Worm (Caenorhabditis elegans) whole organism, L2 larva: ENCODE measurements around the gene Y69H2.3.

ENCODE experiments used
- R02D3.7 ChIP-seq: fragments of 150-350 bp; optimal IDR thresholded peaks from 2 replicates; lab custom pipeline; 2014; ENCODE audit warnings: missing biosample characterization, missing genetic modification characterization
- Y55F3AM.14 ChIP-seq: fragments of 200-800 bp; sonication (Bioruptor generic); optimal IDR thresholded peaks from 2 replicates; lab custom pipeline; 2018; ENCODE audit warnings: mild to moderate bottlenecking, missing genetic modification characterization, missing compliant biosample characterization
- ZK546.5 ChIP-seq: sonication (generic microtip); optimal IDR thresholded peaks from 2 replicates; lab custom pipeline; 2017; ENCODE audit warnings: missing biosample characterization, missing genetic modification characterization
- alr-1 ChIP-seq: fragments of 150-350 bp; optimal IDR thresholded peaks from 2 replicates; lab custom pipeline; 2014; ENCODE audit warnings: missing biosample characterization, missing genetic modification characterization
- aly-2 ChIP-seq: fragments of 150-350 bp; optimal IDR thresholded peaks from 2 replicates; lab custom pipeline; 2014; ENCODE audit warnings: missing biosample characterization, missing genetic modification characterization
- ama-1 ChIP-seq: fragments of 150-350 bp; optimal IDR thresholded peaks from 2 replicates; lab custom pipeline; 2018; ENCODE audit warnings: inconsistent platforms
- ceh-16 ChIP-seq: fragments of 150-350 bp; optimal IDR thresholded peaks from 2 replicates; lab custom pipeline; 2014; ENCODE audit warnings: missing biosample characterization, missing genetic modification characterization
- ceh-82 ChIP-seq: fragments of 150-350 bp; optimal IDR thresholded peaks from 2 replicates; lab custom pipeline; 2014; ENCODE audit warnings: missing biosample characterization, missing genetic modification characterization
- crh-2 ChIP-seq: sonication (generic microtip); optimal IDR thresholded peaks from 2 replicates; lab custom pipeline; 2017; ENCODE audit warnings: missing biosample characterization, missing genetic modification characterization
- dmd-4 ChIP-seq: sonication (generic microtip); optimal IDR thresholded peaks from 2 replicates; lab custom pipeline; 2017; ENCODE audit warnings: missing biosample characterization, missing genetic modification characterization
- elt-1 ChIP-seq: fragments of 150-350 bp; optimal IDR thresholded peaks from 2 replicates; lab custom pipeline; 2014; ENCODE audit warnings: missing biosample characterization, missing genetic modification characterization
- elt-3 ChIP-seq: sonication (generic microtip); optimal IDR thresholded peaks from 2 replicates; lab custom pipeline; 2017; ENCODE audit warnings: missing biosample characterization, missing genetic modification characterization
- fos-1 ChIP-seq: fragments of 150-350 bp; optimal IDR thresholded peaks from 2 replicates; lab custom pipeline; 2014; ENCODE audit warnings: missing biosample characterization, missing genetic modification characterization
- gmeb-1 ChIP-seq: fragments of 150-350 bp; optimal IDR thresholded peaks from 2 replicates; lab custom pipeline; 2014; ENCODE audit warnings: missing biosample characterization, missing genetic modification characterization
- lin-11 ChIP-seq: fragments of 150-350 bp; sonication (generic microtip); optimal IDR thresholded peaks from 2 replicates; lab custom pipeline; 2014; ENCODE audit warnings: missing biosample characterization, missing genetic modification characterization, inconsistent platforms, mixed read lengths
- lin-39 ChIP-seq: fragments of 150-350 bp; optimal IDR thresholded peaks from 2 replicates; lab custom pipeline; 2014; ENCODE audit warnings: missing biosample characterization, missing genetic modification reagents, missing genetic modification characterization
- lsy-2 ChIP-seq, 2 experiments: fragments of 150-350 bp in 1 of 2; sonication (generic microtip) in 1 of 2; optimal IDR thresholded peaks; 2 replicates each; lab custom pipeline; 2014 to 2017; ENCODE audit warnings: missing biosample characterization in 2 of 2, missing genetic modification characterization in 2 of 2
- mab-5 ChIP-seq: fragments of 150-350 bp; optimal IDR thresholded peaks from 2 replicates; lab custom pipeline; 2014; ENCODE audit warnings: missing biosample characterization, missing genetic modification characterization
- mbf-1 ChIP-seq: sonication (generic microtip); optimal IDR thresholded peaks from 2 replicates; lab custom pipeline; 2017; ENCODE audit warnings: missing biosample characterization, missing genetic modification characterization
- nhr-10 ChIP-seq: sonication (generic microtip); optimal IDR thresholded peaks from 2 replicates; lab custom pipeline; 2017; ENCODE audit warnings: missing biosample characterization, missing genetic modification characterization
- nhr-11 ChIP-seq: fragments of 150-350 bp; optimal IDR thresholded peaks from 2 replicates; lab custom pipeline; 2014; ENCODE audit warnings: missing biosample characterization, missing genetic modification characterization
- nhr-12 ChIP-seq: fragments of 150-350 bp; optimal IDR thresholded peaks from 2 replicates; lab custom pipeline; 2014; ENCODE audit warnings: missing biosample characterization, missing genetic modification characterization
- nhr-129 ChIP-seq: fragments of 150-350 bp; optimal IDR thresholded peaks from 2 replicates; lab custom pipeline; 2014; ENCODE audit warnings: missing biosample characterization, missing genetic modification characterization
- nhr-21 ChIP-seq: fragments of 150-350 bp; optimal IDR thresholded peaks from 2 replicates; lab custom pipeline; 2014; ENCODE audit warnings: missing biosample characterization, missing genetic modification characterization
- nhr-23 ChIP-seq: fragments of 150-350 bp; optimal IDR thresholded peaks from 2 replicates; lab custom pipeline; 2014; ENCODE audit warnings: missing biosample characterization, missing genetic modification reagents, missing genetic modification characterization
- nhr-237 ChIP-seq: fragments of 150-350 bp; optimal IDR thresholded peaks from 2 replicates; lab custom pipeline; 2014; ENCODE audit warnings: missing biosample characterization, missing genetic modification characterization
- nhr-6 ChIP-seq: fragments of 150-350 bp; optimal IDR thresholded peaks from 2 replicates; lab custom pipeline; 2014; ENCODE audit warnings: missing biosample characterization, missing genetic modification characterization
- sem-4 ChIP-seq: fragments of 150-350 bp; optimal IDR thresholded peaks from 2 replicates; lab custom pipeline; 2014; ENCODE audit warnings: missing biosample characterization, missing genetic modification reagents, missing genetic modification characterization
- sma-3 ChIP-seq: sonication (generic microtip); optimal IDR thresholded peaks from 2 replicates; lab custom pipeline; 2016; ENCODE audit warnings: missing genetic modification reagents, missing genetic modification characterization, missing compliant biosample characterization
- sma-9 ChIP-seq, 2 experiments: fragments of 150-350 bp in 1 of 2; sonication (generic microtip) in 1 of 2; optimal IDR thresholded peaks; 2 replicates each; lab custom pipeline; 2014 to 2016; ENCODE audit warnings: missing genetic modification characterization in 2 of 2, mild to moderate bottlenecking in 1 of 2, missing biosample characterization in 1 of 2, missing compliant biosample characterization in 1 of 2, missing genetic modification reagents in 1 of 2, moderate library complexity in 1 of 2
- snpc-4 ChIP-seq: fragments of 150-350 bp; optimal IDR thresholded peaks from 2 replicates; lab custom pipeline; 2014; ENCODE audit warnings: missing biosample characterization, missing genetic modification characterization
- unc-39 ChIP-seq: fragments of 150-350 bp; optimal IDR thresholded peaks from 2 replicates; lab custom pipeline; 2014; ENCODE audit warnings: missing biosample characterization, missing genetic modification characterization
- unc-55 ChIP-seq: fragments of 150-350 bp; sonication (generic microtip); optimal IDR thresholded peaks from 3 replicates; lab custom pipeline; 2014; ENCODE audit warnings: missing biosample characterization, missing genetic modification reagents, missing genetic modification characterization
- unc-62 ChIP-seq: fragments of 150-350 bp; optimal IDR thresholded peaks from 2 replicates; lab custom pipeline; 2014; ENCODE audit warnings: missing biosample characterization, missing genetic modification reagents, missing genetic modification characterization
- ztf-11 ChIP-seq: sonication (generic microtip); optimal IDR thresholded peaks from 2 replicates; lab custom pipeline; 2017; ENCODE audit warnings: missing biosample characterization, missing genetic modification characterization
- ztf-4 ChIP-seq: fragments of 150-350 bp; optimal IDR thresholded peaks from 2 replicates; lab custom pipeline; 2014; ENCODE audit warnings: missing biosample characterization, missing genetic modification characterization

Y69H2.3 gene

ce11 chrV:18662333-18662732, 1.6 kb downstream of the Y69H2.3 start:
- TF ChIP-seq ztf-4 (tag; lab: Kevin White, UChicago): no peak
- no peak for TF ChIP-seq dmd-4 (tag; lab: Kevin White, UChicago)
- no peak for TF ChIP-seq fos-1 (tag; lab: Kevin White, UChicago)
- TF ChIP-seq unc-39: no peak
- TF ChIP-seq ceh-82 (tag; lab: Kevin White, UChicago): no peak
- no peak for TF ChIP-seq nhr-6 (tag; lab: Kevin White, UChicago)
- TF ChIP-seq nhr-23 (tag; lab: Kevin White, UChicago): no peak
- no peak for TF ChIP-seq sma-9 (GFP tag; optimal IDR thresholded peaks at IDR 0.05; lab: Kevin White, UChicago)
- TF ChIP-seq sma-9 (tag; optimal IDR thresholded peaks at IDR 0.05; lab: Kevin White, UChicago): no peak
- TF ChIP-seq nhr-21 (tag; lab: Kevin White, UChicago): no peak
- TF ChIP-seq nhr-12 (tag; lab: Kevin White, UChicago): no peak
- no peak for TF ChIP-seq ZK546.5 (tag; lab: Kevin White, UChicago)
- no peak for TF ChIP-seq elt-1
- TF ChIP-seq nhr-10 (tag; lab: Kevin White, UChicago): no peak
- no peak for TF ChIP-seq sem-4
- TF ChIP-seq mbf-1 (tag; lab: Kevin White, UChicago): no peak
- TF ChIP-seq R02D3.7 (tag; lab: Kevin White, UChicago): no peak
- TF ChIP-seq elt-3: no peak

ce11 chrV:18658914-18659313, 5.0 kb downstream of the Y69H2.3 start:
- TF ChIP-seq lin-11 (tag; lab: Kevin White, UChicago): no peak
- TF ChIP-seq gmeb-1 (tag; lab: Kevin White, UChicago): no peak
- TF ChIP-seq fos-1 (tag; lab: Kevin White, UChicago): no peak
- no peak for TF ChIP-seq sma-9 (GFP tag; optimal IDR thresholded peaks at IDR 0.05; lab: Kevin White, UChicago)
- no peak for TF ChIP-seq sma-9 (tag; optimal IDR thresholded peaks at IDR 0.05; lab: Kevin White, UChicago)
- TF ChIP-seq unc-39: no peak
- no peak for TF ChIP-seq alr-1 (tag; lab: Kevin White, UChicago)
- no peak for TF ChIP-seq nhr-237 (tag; lab: Kevin White, UChicago)
- no peak for TF ChIP-seq sma-3 (GFP tag; lab: Kevin White, UChicago)
- TF ChIP-seq elt-1: no peak
- TF ChIP-seq nhr-11: no peak
- no peak for TF ChIP-seq lin-39 (tag; lab: Kevin White, UChicago)
- TF ChIP-seq ceh-16 (tag; lab: Kevin White, UChicago): no peak
- TF ChIP-seq aly-2 (tag; lab: Kevin White, UChicago): no peak

- TF ChIP-seq elt-3: no peak
- TF ChIP-seq nhr-129: no peak
- TF ChIP-seq nhr-6 (tag; lab: Kevin White, UChicago): no peak
- no peak for TF ChIP-seq ama-1 (lab: Kevin White, UChicago)
Measured at ce11 chrV:18657391-18657790, 6.5 kb downstream of the Y69H2.3 start.

ce11 chrV:18656363-18656762, 7.6 kb downstream of the Y69H2.3 start:
- no peak for TF ChIP-seq lin-39 (tag; lab: Kevin White, UChicago)

- TF ChIP-seq ztf-11 (tag; lab: Kevin White, UChicago) (no peak), Y55F3AM.14 (GFP tag; lab: Kevin White, UChicago) (no peak), ceh-16 (tag; lab: Kevin White, UChicago) (no peak), mab-5 (no peak), nhr-12 (tag; lab: Kevin White, UChicago) (no peak), unc-39 (no peak), lsy-2 (tag; optimal IDR thresholded peaks at IDR 0.05; lab: Kevin White, UChicago) (no peak), gmeb-1 (tag; lab: Kevin White, UChicago) (no peak), unc-55 (GFP tag; lab: Kevin White, UChicago) (no peak), snpc-4 (tag; lab: Kevin White, UChicago) (no peak), crh-2 (tag; lab: Kevin White, UChicago) (no peak), aly-2 (tag; lab: Kevin White, UChicago) (no peak), unc-62 (GFP tag; lab: Kevin White, UChicago) (no peak), lin-39 (tag; lab: Kevin White, UChicago) (no peak), R02D3.7 (tag; lab: Kevin White, UChicago) (no peak)
Measured at ce11 chrV:18650043-18650442, 13.9 kb downstream of the Y69H2.3 start, which contains the start of gene egas-2. egas-2 (plus strand) TSS chrV:18650343.
